Worm (Caenorhabditis elegans) whole organism, L2 larva: ENCODE data around the gene bgnt-1.1.

Experiments used
- R02D3.7 ChIP-seq: fragments of 150-350 bp; optimal IDR thresholded peaks from 2 replicates; lab custom pipeline; 2014; ENCODE audit warnings: missing biosample characterization, missing genetic modification characterization
- ZK546.5 ChIP-seq: sonication (generic microtip); optimal IDR thresholded peaks from 2 replicates; lab custom pipeline; 2017; ENCODE audit warnings: missing biosample characterization, missing genetic modification characterization
- crh-2 ChIP-seq: sonication (generic microtip); optimal IDR thresholded peaks from 2 replicates; lab custom pipeline; 2017; ENCODE audit warnings: missing biosample characterization, missing genetic modification characterization
- egl-27 ChIP-seq: sonication (generic microtip); optimal IDR thresholded peaks from 3 replicates; lab custom pipeline; 2017; ENCODE audit warnings: missing biosample characterization, missing genetic modification reagents, missing genetic modification characterization
- elt-1 ChIP-seq: fragments of 150-350 bp; optimal IDR thresholded peaks from 2 replicates; lab custom pipeline; 2014; ENCODE audit warnings: missing biosample characterization, missing genetic modification characterization
- gmeb-1 ChIP-seq: fragments of 150-350 bp; optimal IDR thresholded peaks from 2 replicates; lab custom pipeline; 2014; ENCODE audit warnings: missing biosample characterization, missing genetic modification characterization
- lin-11 ChIP-seq: fragments of 150-350 bp; sonication (generic microtip); optimal IDR thresholded peaks from 2 replicates; lab custom pipeline; 2014; ENCODE audit warnings: missing biosample characterization, missing genetic modification characterization, inconsistent platforms, mixed read lengths
- lin-39 ChIP-seq: fragments of 150-350 bp; optimal IDR thresholded peaks from 2 replicates; lab custom pipeline; 2014; ENCODE audit warnings: missing biosample characterization, missing genetic modification reagents, missing genetic modification characterization
- nhr-11 ChIP-seq: fragments of 150-350 bp; optimal IDR thresholded peaks from 2 replicates; lab custom pipeline; 2014; ENCODE audit warnings: missing biosample characterization, missing genetic modification characterization
- nhr-12 ChIP-seq: fragments of 150-350 bp; optimal IDR thresholded peaks from 2 replicates; lab custom pipeline; 2014; ENCODE audit warnings: missing biosample characterization, missing genetic modification characterization
- nhr-21 ChIP-seq: fragments of 150-350 bp; optimal IDR thresholded peaks from 2 replicates; lab custom pipeline; 2014; ENCODE audit warnings: missing biosample characterization, missing genetic modification characterization
- nhr-23 ChIP-seq: fragments of 150-350 bp; optimal IDR thresholded peaks from 2 replicates; lab custom pipeline; 2014; ENCODE audit warnings: missing biosample characterization, missing genetic modification reagents, missing genetic modification characterization
- nhr-237 ChIP-seq: fragments of 150-350 bp; optimal IDR thresholded peaks from 2 replicates; lab custom pipeline; 2014; ENCODE audit warnings: missing biosample characterization, missing genetic modification characterization
- unc-62 ChIP-seq: fragments of 150-350 bp; optimal IDR thresholded peaks from 2 replicates; lab custom pipeline; 2014; ENCODE audit warnings: missing biosample characterization, missing genetic modification reagents, missing genetic modification characterization

ce11 chrIV:10443510-10443909 is 29.1 kb upstream of the bgnt-1.1 start, which contains the start of gene F13B12.7:
- no peak for TF ChIP-seq lin-11 (tag; lab: Kevin White, UChicago)
- no peak for TF ChIP-seq nhr-11 (tag; lab: Kevin White, UChicago)
- TF ChIP-seq lin-39 (tag; lab: Kevin White, UChicago), result no peak
- TF ChIP-seq nhr-237, result no peak
- TF ChIP-seq gmeb-1 (tag; lab: Kevin White, UChicago), result no peak
- TF ChIP-seq crh-2 (tag; lab: Kevin White, UChicago), result no peak
- TF ChIP-seq nhr-21 (tag; lab: Kevin White, UChicago), result no peak
- no peak for TF ChIP-seq elt-1 (tag; lab: Kevin White, UChicago)
- no peak for TF ChIP-seq egl-27 (tag; lab: Kevin White, UChicago)
- no peak for TF ChIP-seq nhr-23 (tag; lab: Kevin White, UChicago)
- no peak for TF ChIP-seq R02D3.7
- TF ChIP-seq nhr-12, result no peak
- no peak for TF ChIP-seq ZK546.5 (tag; lab: Kevin White, UChicago)
- TF ChIP-seq unc-62 (GFP tag; lab: Kevin White, UChicago), result no peak
